Worm (Caenorhabditis elegans) whole organism, L4 larva: ENCODE data around the gene K08D10.11.
A peak's percentile ranks its signal among the peaks of the same experiment; 100 is the strongest.

Source experiments
- F10B5.3 ChIP-seq: sonication (generic microtip); optimal IDR thresholded peaks from 2 replicates; lab custom pipeline; 2016; ENCODE audit warnings: mild to moderate bottlenecking, missing genetic modification characterization, missing compliant biosample characterization
- F44E2.7 ChIP-seq: fragments of 200-800 bp; sonication (Bioruptor generic); IDR thresholded peaks from 2 replicates; pipeline ENCODE4 v2.1.2; 2022; ENCODE audit warnings: missing genetic modification characterization, missing compliant biosample characterization
- F49E8.2 ChIP-seq: sonication (generic microtip); optimal IDR thresholded peaks from 2 replicates; lab custom pipeline; 2016; ENCODE audit warnings: missing compliant biosample characterization, mild to moderate bottlenecking, missing genetic modification characterization, borderline replicate concordance
- Y75B8A.6 ChIP-seq: fragments of 200-800 bp; sonication (Bioruptor generic); IDR thresholded peaks from 2 replicates; pipeline ENCODE4 v1.3.6; 2022; ENCODE audit warnings: missing genetic modification reagents, missing genetic modification characterization, missing compliant biosample characterization
- ZK337.2 ChIP-seq: fragments of 200-800 bp; sonication (Bioruptor generic); IDR thresholded peaks from 2 replicates; pipeline ENCODE4 v1.3.6; 2022; ENCODE audit warnings: missing genetic modification reagents, missing genetic modification characterization, missing compliant biosample characterization
- ZK546.5 ChIP-seq, 2 experiments: sonication (generic microtip); optimal IDR thresholded peaks; 2 replicates each; lab custom pipeline; 2017; ENCODE audit warnings: missing biosample characterization in 2 of 2, missing genetic modification characterization in 2 of 2
- ama-1 ChIP-seq: fragments of 150-350 bp; optimal IDR thresholded peaks from 2 replicates; lab custom pipeline; 2014; ENCODE audit warnings: inconsistent platforms, mixed read lengths
- attf-4 ChIP-seq: sonication (generic microtip); optimal IDR thresholded peaks from 3 replicates; lab custom pipeline; 2017; ENCODE audit warnings: missing biosample characterization, missing genetic modification characterization
- ceh-32 ChIP-seq: sonication (generic microtip); optimal IDR thresholded peaks from 2 replicates; lab custom pipeline; 2016; ENCODE audit warnings: mild to moderate bottlenecking, missing genetic modification characterization, missing compliant biosample characterization; ENCODE audit not compliant: poor library complexity
- ceh-44 ChIP-seq: fragments of 200-800 bp; sonication (Bioruptor generic); IDR thresholded peaks from 2 replicates; pipeline ENCODE4 v1.3.6; 2022; ENCODE audit warnings: missing genetic modification reagents, missing genetic modification characterization, missing compliant biosample characterization
- ceh-62 ChIP-seq: sonication (generic microtip); optimal IDR thresholded peaks from 2 replicates; lab custom pipeline; 2017; ENCODE audit warnings: missing biosample characterization, missing genetic modification characterization
- ces-1 ChIP-seq: fragments of 150-350 bp; sonication (generic microtip); optimal IDR thresholded peaks from 4 replicates; lab custom pipeline; 2014; ENCODE audit warnings: missing biosample characterization, missing genetic modification reagents, missing genetic modification characterization
- ctbp-1 ChIP-seq: fragments of 200-800 bp; sonication (Bioruptor generic); IDR thresholded peaks from 2 replicates; pipeline ENCODE4 v1.3.6; 2022; ENCODE audit warnings: missing genetic modification reagents, missing genetic modification characterization, missing compliant biosample characterization
- daf-12 ChIP-seq: fragments of 150-350 bp; optimal IDR thresholded peaks from 2 replicates; lab custom pipeline; 2014; ENCODE audit warnings: missing biosample characterization, missing genetic modification reagents, missing genetic modification characterization
- daf-19 ChIP-seq: fragments of 200-800 bp; sonication (Bioruptor generic); conservative IDR thresholded peaks from 2 replicates; pipeline ENCODE4 v1.3.6; 2022; ENCODE audit warnings: missing genetic modification characterization, missing compliant biosample characterization
- duxl-1 ChIP-seq: sonication (generic microtip); optimal IDR thresholded peaks from 2 replicates; lab custom pipeline; 2016; ENCODE audit warnings: mild to moderate bottlenecking, missing genetic modification characterization, moderate library complexity, missing compliant biosample characterization; ENCODE audit not compliant: poor library complexity
- dve-1 ChIP-seq: sonication (generic microtip); optimal IDR thresholded peaks from 2 replicates; lab custom pipeline; 2017; ENCODE audit warnings: antibody characterized with exemption, mild to moderate bottlenecking, missing genetic modification characterization, missing compliant biosample characterization; ENCODE audit not compliant: insufficient read depth
- egl-43 ChIP-seq: fragments of 200-800 bp; sonication (Bioruptor generic); IDR thresholded peaks from 2 replicates; pipeline ENCODE4 v1.3.6; 2022; ENCODE audit warnings: missing genetic modification reagents, missing genetic modification characterization, missing compliant biosample characterization
- hlh-11 ChIP-seq: fragments of 200-800 bp; sonication (Bioruptor generic); optimal IDR thresholded peaks from 2 replicates; lab custom pipeline; 2018; ENCODE audit warnings: mild to moderate bottlenecking, missing genetic modification characterization, missing compliant biosample characterization
- hmg-1.1 ChIP-seq: fragments of 200-800 bp; sonication (Bioruptor generic); IDR thresholded peaks from 2 replicates; pipeline ENCODE4 v1.3.6; 2022; ENCODE audit warnings: missing genetic modification reagents, missing genetic modification characterization, missing compliant biosample characterization
- lim-7 ChIP-seq: fragments of 200-800 bp; sonication (Bioruptor generic); IDR thresholded peaks from 2 replicates; pipeline ENCODE4 v1.3.6; 2022; ENCODE audit warnings: missing genetic modification characterization, missing compliant biosample characterization
- lin-15B ChIP-seq: fragments of 150-350 bp; sonication (generic microtip); optimal IDR thresholded peaks from 3 replicates; lab custom pipeline; 2014; ENCODE audit warnings: missing biosample characterization, missing genetic modification characterization
- lsy-2 ChIP-seq, 2 experiments: fragments of 150-350 bp in 1 of 2; sonication (generic microtip) in 1 of 2; optimal IDR thresholded peaks; 2 replicates each; lab custom pipeline; 2014 to 2017; ENCODE audit warnings: missing biosample characterization in 2 of 2, missing genetic modification characterization in 2 of 2
- madf-9 ChIP-seq: fragments of 200-800 bp; sonication (Bioruptor generic); conservative IDR thresholded peaks from 2 replicates; pipeline ENCODE4 v1.3.6; 2022; ENCODE audit warnings: missing genetic modification reagents, missing genetic modification characterization, missing compliant biosample characterization
- mdl-1 ChIP-seq, 2 experiments: fragments of 150-350 bp in 1 of 2; sonication (generic microtip) in 1 of 2; optimal IDR thresholded peaks; 2 replicates each; lab custom pipeline; 2014 to 2017; ENCODE audit warnings: missing biosample characterization in 2 of 2, missing genetic modification characterization in 2 of 2
- mxl-2 ChIP-seq: fragments of 200-800 bp; sonication (Bioruptor generic); conservative IDR thresholded peaks from 2 replicates; pipeline ENCODE4 v1.3.6; 2022; ENCODE audit warnings: missing genetic modification reagents, missing genetic modification characterization, missing compliant biosample characterization
- nhr-11 ChIP-seq: fragments of 150-350 bp; optimal IDR thresholded peaks from 2 replicates; lab custom pipeline; 2014; ENCODE audit warnings: missing biosample characterization, missing genetic modification characterization
- nhr-111 ChIP-seq: fragments of 200-800 bp; sonication (Bioruptor generic); optimal IDR thresholded peaks from 2 replicates; lab custom pipeline; 2018; ENCODE audit warnings: mild to moderate bottlenecking, missing genetic modification characterization, missing compliant biosample characterization
- nhr-237 ChIP-seq: sonication (generic microtip); optimal IDR thresholded peaks from 2 replicates; lab custom pipeline; 2017; ENCODE audit warnings: missing biosample characterization, missing genetic modification characterization
- nhr-25 ChIP-seq: sonication (generic microtip); optimal IDR thresholded peaks from 2 replicates; lab custom pipeline; 2017; ENCODE audit warnings: missing genetic modification characterization, mild to moderate bottlenecking, missing compliant biosample characterization, antibody characterized with exemption, moderate library complexity, borderline replicate concordance; ENCODE audit not compliant: insufficient read depth
- nhr-48 ChIP-seq: sonication (generic microtip); optimal IDR thresholded peaks from 2 replicates; lab custom pipeline; 2016; ENCODE audit warnings: mild to moderate bottlenecking, missing genetic modification characterization, missing compliant biosample characterization
- nhr-76 ChIP-seq: fragments of 150-350 bp; optimal IDR thresholded peaks from 2 replicates; lab custom pipeline; 2014; ENCODE audit warnings: missing biosample characterization, missing genetic modification characterization
- pha-4 ChIP-seq, 2 experiments: fragments of 150-350 bp in 1 of 2; fragments of 200-800 bp in 1 of 2; sonication (Bioruptor generic) in 1 of 2; IDR thresholded peaks in 1 of 2; optimal IDR thresholded peaks in 1 of 2; 2 replicates each; pipeline versions ENCODE4 v1.3.6 to Lab custom; 2014 to 2022; ENCODE audit warnings: missing genetic modification characterization in 2 of 2, missing genetic modification reagents in 2 of 2, missing biosample characterization in 1 of 2, missing compliant biosample characterization in 1 of 2
- php-3 ChIP-seq: fragments of 200-800 bp; sonication (Bioruptor generic); IDR thresholded peaks from 2 replicates; pipeline ENCODE4 v1.3.6; 2022; ENCODE audit warnings: missing genetic modification reagents, missing genetic modification characterization, missing compliant biosample characterization
- rbr-2 ChIP-seq: sonication (generic microtip); optimal IDR thresholded peaks from 2 replicates; lab custom pipeline; 2016; ENCODE audit warnings: missing genotype, missing genetic modification characterization, missing compliant biosample characterization
- saeg-2 ChIP-seq: fragments of 200-800 bp; sonication (Bioruptor generic); IDR thresholded peaks from 2 replicates; pipeline ENCODE4 v1.3.6; 2022; ENCODE audit warnings: missing genetic modification reagents, missing genetic modification characterization, missing compliant biosample characterization
- sdz-12 ChIP-seq: fragments of 200-800 bp; sonication (Bioruptor generic); optimal IDR thresholded peaks from 2 replicates; lab custom pipeline; 2018; ENCODE audit warnings: mild to moderate bottlenecking, missing genetic modification characterization, missing compliant biosample characterization
- set-16 ChIP-seq: fragments of 200-800 bp; sonication (Bioruptor generic); IDR thresholded peaks from 2 replicates; pipeline ENCODE4 v1.3.6; 2022; ENCODE audit warnings: missing genetic modification reagents, missing genetic modification characterization, missing compliant biosample characterization
- skn-1 ChIP-seq: fragments of 150-350 bp; optimal IDR thresholded peaks from 2 replicates; lab custom pipeline; 2014; ENCODE audit warnings: missing biosample characterization, missing genetic modification characterization
- tag-97 ChIP-seq: fragments of 200-800 bp; sonication (Bioruptor generic); IDR thresholded peaks from 2 replicates; pipeline ENCODE4 v1.3.6; 2022; ENCODE audit warnings: missing genetic modification characterization, missing compliant biosample characterization
- unc-130 ChIP-seq: sonication (generic microtip); optimal IDR thresholded peaks from 2 replicates; lab custom pipeline; 2016; ENCODE audit warnings: missing genetic modification reagents, missing genetic modification characterization, missing compliant biosample characterization
- unc-39 ChIP-seq: sonication (generic microtip); optimal IDR thresholded peaks from 2 replicates; lab custom pipeline; 2017; ENCODE audit warnings: missing biosample characterization, missing genetic modification characterization
- vab-7 ChIP-seq: fragments of 200-800 bp; sonication (Bioruptor generic); IDR thresholded peaks from 2 replicates; pipeline ENCODE4 v1.3.6; 2022; ENCODE audit warnings: missing genetic modification reagents, missing genetic modification characterization, missing compliant biosample characterization
- zag-1 ChIP-seq: fragments of 150-350 bp; optimal IDR thresholded peaks from 2 replicates; lab custom pipeline; 2014; ENCODE audit warnings: missing biosample characterization, missing genetic modification characterization
- zfp-2 ChIP-seq: sonication (generic microtip); optimal IDR thresholded peaks from 2 replicates; lab custom pipeline; 2016; ENCODE audit warnings: mild to moderate bottlenecking, missing genetic modification characterization, missing compliant biosample characterization
- zip-11 ChIP-seq: fragments of 200-800 bp; sonication (Bioruptor generic); IDR thresholded peaks from 2 replicates; pipeline ENCODE4 v1.3.6; 2022; ENCODE audit warnings: missing genetic modification characterization, missing compliant biosample characterization
- ztf-11 ChIP-seq: fragments of 150-350 bp; optimal IDR thresholded peaks from 2 replicates; lab custom pipeline; 2014; ENCODE audit warnings: missing biosample characterization, missing genetic modification characterization

Gene K08D10.11

DNA sequence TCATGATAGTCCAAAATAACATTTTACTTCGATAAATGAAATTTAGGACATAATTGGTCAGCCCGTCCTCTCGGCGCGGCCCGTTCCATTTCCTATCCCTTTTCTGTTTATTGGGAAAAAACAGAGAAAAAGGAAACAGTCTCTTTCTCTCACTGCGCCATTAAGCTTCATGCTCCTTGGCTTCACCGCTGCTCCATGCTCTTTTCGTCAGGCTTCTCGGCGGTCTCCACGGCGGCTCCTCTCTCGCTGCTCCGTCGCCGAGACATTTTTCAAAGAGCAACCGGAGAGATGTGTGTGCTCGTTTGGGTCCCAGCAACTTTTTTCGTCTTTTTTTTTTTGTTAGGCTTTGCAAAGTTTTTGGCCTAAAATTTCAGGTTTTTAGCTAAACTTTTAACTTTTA lies 24.9 kb upstream of the K08D10.11 start (continued):
- TF ChIP-seq sdz-12 (GFP tag; lab: Kevin White, UChicago) (no peak), mxl-2 (GFP tag; lab: Robert Waterston, UW) (no peak), daf-19 (GFP tag; lab: Robert Waterston, UW) (no peak), nhr-48 (no peak), saeg-2 (GFP tag; lab: Robert Waterston, UW) (no peak), php-3 (GFP tag; lab: Robert Waterston, UW) (no peak), set-16 (GFP tag; lab: Robert Waterston, UW) (peak; percentile 74), mdl-1 (tag; optimal IDR thresholded peaks at IDR 0.05; lab: Kevin White, UChicago) (peak; percentile 33 to 67), nhr-11 (tag; lab: Kevin White, UChicago) (no peak), pha-4 (GFP tag; IDR thresholded peaks at IDR 0.05; lab: Robert Waterston, UW) (no peak), pha-4 (tag; optimal IDR thresholded peaks at IDR 0.05; lab: Kevin White, UChicago) (no peak), tag-97 (GFP tag; lab: Robert Waterston, UW) (no peak), duxl-1 (tag; lab: Kevin White, UChicago) (no peak), ceh-44 (GFP tag; lab: Robert Waterston, UW) (no peak), zfp-2 (tag; lab: Kevin White, UChicago) (no peak), lin-15B (tag; lab: Kevin White, UChicago) (no peak), rbr-2 (tag; lab: Kevin White, UChicago) (peak; percentile 44), unc-39 (tag; lab: Kevin White, UChicago) (no peak), ztf-11 (tag; lab: Kevin White, UChicago) (no peak), attf-4 (tag; lab: Kevin White, UChicago) (no peak), madf-9 (GFP tag; lab: Robert Waterston, UW) (no peak), F10B5.3 (tag; lab: Kevin White, UChicago) (no peak), zag-1 (no peak), ZK546.5 (tag; optimal IDR thresholded peaks at IDR 0.05; lab: Kevin White, UChicago) (no peak), ces-1 (GFP tag; lab: Kevin White, UChicago) (no peak), nhr-25 (tag; lab: Kevin White, UChicago) (no peak), nhr-237 (tag; lab: Kevin White, UChicago) (no peak), ama-1 (no peak), lsy-2 (tag; optimal IDR thresholded peaks at IDR 0.05; lab: Kevin White, UChicago) (peak in 1 of 2 experiments; percentile 5), daf-12 (tag; lab: Kevin White, UChicago) (no peak), egl-43 (GFP tag; lab: Robert Waterston, UW) (no peak), unc-130 (GFP tag; lab: Kevin White, UChicago) (no peak), F44E2.7 (GFP tag; lab: Robert Waterston, UW) (no peak), ceh-32 (tag; lab: Kevin White, UChicago) (no peak), nhr-76 (tag; lab: Kevin White, UChicago) (no peak), hlh-11 (tag; lab: Kevin White, UChicago) (peak; percentile 2), hmg-1.1 (GFP tag; lab: Robert Waterston, UW) (no peak), Y75B8A.6 (no peak), ZK337.2 (GFP tag; lab: Robert Waterston, UW) (no peak), vab-7 (GFP tag; lab: Robert Waterston, UW) (no peak), skn-1 (no peak), F49E8.2 (tag; lab: Kevin White, UChicago) (no peak), ceh-62 (no peak), ctbp-1 (GFP tag; lab: Robert Waterston, UW) (0 out of 2 replicates have a peak, but pooled peaks have one; percentile 20), zip-11 (GFP tag; lab: Robert Waterston, UW) (no peak), nhr-111 (GFP tag; lab: Kevin White, UChicago) (no peak), lim-7 (GFP tag; lab: Robert Waterston, UW) (no peak), dve-1 (tag; lab: Kevin White, UChicago) (no peak)
- TF ChIP-seq, all 104 proteins: peak for 8
